Worm (Caenorhabditis elegans) whole organism, L1 larva: ENCODE results near the gene Y69A2AR.31.

Source experiments
- ceh-63 ChIP-seq: fragments of 200-800 bp; sonication (Bioruptor generic); optimal IDR thresholded peaks from 2 replicates; lab custom pipeline; 2018; ENCODE audit warnings: mild to moderate bottlenecking, missing genetic modification characterization, missing compliant biosample characterization
- sox-4 ChIP-seq: sonication (generic microtip); optimal IDR thresholded peaks from 2 replicates; lab custom pipeline; 2016; ENCODE audit warnings: missing genetic modification characterization, missing compliant biosample characterization

DNA sequence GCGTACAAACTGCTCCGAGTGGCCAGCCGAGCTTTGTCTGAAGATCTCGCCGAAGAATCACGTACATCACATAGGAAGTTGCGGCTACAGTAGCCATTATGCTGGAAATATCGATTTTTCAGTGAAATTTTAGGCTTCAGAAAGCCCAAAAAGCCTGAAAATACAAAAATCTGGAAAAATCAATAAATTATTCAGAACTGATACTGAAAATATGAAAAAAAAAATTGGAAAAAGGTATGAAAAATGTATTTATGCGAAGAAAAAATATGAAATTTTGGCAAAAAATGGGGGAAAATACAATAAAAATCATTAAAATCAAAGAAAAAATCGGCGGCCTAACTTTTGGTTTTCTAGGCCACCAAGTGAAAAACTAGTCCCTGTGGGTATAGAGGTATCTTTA is 49.1 kb upstream of the Y69A2AR.31 start, which contains the start of gene Y94H6A.12:
- no peak for TF ChIP-seq ceh-63
- no peak for TF ChIP-seq sox-4 (tag; lab: Kevin White, UChicago)
